Worm (Caenorhabditis elegans): ENCODE data around the gene fbxa-102.
"Not testable (repeated sequence)": the region's sequence is repeated elsewhere in the genome, so short reads cannot be mapped to it uniquely, and the experiment has no call there.

ce11 chrV:17464278-17464677 is 29.4 kb downstream of the fbxa-102 start, which contains the start of gene F20E11.7:
- TF ChIP-seq bed-3 (GFP tag; optimal IDR thresholded peaks at IDR 0.05); nhr-2 (tag; optimal IDR thresholded peaks at IDR 0.05); elt-1 (tag; optimal IDR thresholded peaks at IDR 0.05; ENCODE audit: borderline replicate concordance, insufficient read depth): not testable (repeated sequence)
